Worm (Caenorhabditis elegans) whole organism, L4 larva: ENCODE data around the gene F32D8.1.
A peak's percentile ranks its signal among the peaks of the same experiment; 100 is the strongest.

Experiments used
- T26A8.4 ChIP-seq: fragments of 200-800 bp; sonication (Bioruptor generic); IDR thresholded peaks from 2 replicates; pipeline ENCODE4 v1.3.6; 2022; ENCODE audit warnings: missing genetic modification characterization, missing compliant biosample characterization
- ZK337.2 ChIP-seq: fragments of 200-800 bp; sonication (Bioruptor generic); IDR thresholded peaks from 2 replicates; pipeline ENCODE4 v1.3.6; 2022; ENCODE audit warnings: missing genetic modification reagents, missing genetic modification characterization, missing compliant biosample characterization
- ZK546.5 ChIP-seq, 2 experiments: sonication (generic microtip); optimal IDR thresholded peaks; 2 replicates each; lab custom pipeline; 2017; ENCODE audit warnings: missing biosample characterization in 2 of 2, missing genetic modification characterization in 2 of 2
- aha-1 ChIP-seq: fragments of 150-350 bp; peaks from one replicate; lab custom pipeline; 2014; ENCODE audit warnings: missing biosample characterization, missing genetic modification characterization
- arid-1 ChIP-seq: fragments of 200-800 bp; sonication (Bioruptor generic); conservative IDR thresholded peaks from 2 replicates; pipeline ENCODE4 v1.3.6; 2022; ENCODE audit warnings: missing genetic modification reagents, missing genetic modification characterization, missing compliant biosample characterization
- ces-1 ChIP-seq: fragments of 150-350 bp; sonication (generic microtip); optimal IDR thresholded peaks from 4 replicates; lab custom pipeline; 2014; ENCODE audit warnings: missing biosample characterization, missing genetic modification reagents, missing genetic modification characterization
- ctbp-1 ChIP-seq: fragments of 200-800 bp; sonication (Bioruptor generic); IDR thresholded peaks from 2 replicates; pipeline ENCODE4 v1.3.6; 2022; ENCODE audit warnings: missing genetic modification reagents, missing genetic modification characterization, missing compliant biosample characterization
- daf-12 ChIP-seq: fragments of 150-350 bp; optimal IDR thresholded peaks from 2 replicates; lab custom pipeline; 2014; ENCODE audit warnings: missing biosample characterization, missing genetic modification reagents, missing genetic modification characterization
- daf-16 ChIP-seq, 3 experiments: sonication (generic microtip); optimal IDR thresholded peaks; 2 replicates each; lab custom pipeline; 2016 to 2017; ENCODE audit warnings: missing genetic modification characterization in 3 of 3, missing genetic modification reagents in 3 of 3, mild to moderate bottlenecking in 2 of 3, missing compliant biosample characterization in 2 of 3, missing biosample characterization in 1 of 3, moderate library complexity in 1 of 3
- daf-19 ChIP-seq: fragments of 200-800 bp; sonication (Bioruptor generic); conservative IDR thresholded peaks from 2 replicates; pipeline ENCODE4 v1.3.6; 2022; ENCODE audit warnings: missing genetic modification characterization, missing compliant biosample characterization
- dpl-1 ChIP-seq: fragments of 150-350 bp; optimal IDR thresholded peaks from 2 replicates; lab custom pipeline; 2014; ENCODE audit warnings: missing biosample characterization, missing genetic modification reagents, missing genetic modification characterization
- fkh-10 ChIP-seq: fragments of 150-350 bp; optimal IDR thresholded peaks from 2 replicates; lab custom pipeline; 2014; ENCODE audit warnings: missing biosample characterization, missing genetic modification reagents, missing genetic modification characterization
- hif-1 ChIP-seq, 2 experiments: sonication (generic microtip); optimal IDR thresholded peaks; 2 replicates each; lab custom pipeline; 2016 to 2017; ENCODE audit warnings: missing compliant biosample characterization in 2 of 2, missing genetic modification characterization in 2 of 2, missing genetic modification reagents in 2 of 2, missing genotype in 2 of 2, mild to moderate bottlenecking in 1 of 2
- hlh-11 ChIP-seq: fragments of 200-800 bp; sonication (Bioruptor generic); optimal IDR thresholded peaks from 2 replicates; lab custom pipeline; 2018; ENCODE audit warnings: mild to moderate bottlenecking, missing genetic modification characterization, missing compliant biosample characterization
- hlh-30 ChIP-seq: sonication (generic microtip); optimal IDR thresholded peaks from 2 replicates; lab custom pipeline; 2017; ENCODE audit warnings: antibody characterized with exemption, mild to moderate bottlenecking, missing genetic modification characterization, missing compliant biosample characterization; ENCODE audit not compliant: insufficient read depth
- hmg-1.1 ChIP-seq: fragments of 200-800 bp; sonication (Bioruptor generic); IDR thresholded peaks from 2 replicates; pipeline ENCODE4 v1.3.6; 2022; ENCODE audit warnings: missing genetic modification reagents, missing genetic modification characterization, missing compliant biosample characterization
- lin-13 ChIP-seq: fragments of 150-350 bp; optimal IDR thresholded peaks from 2 replicates; lab custom pipeline; 2014; ENCODE audit warnings: missing biosample characterization, missing genetic modification reagents, missing genetic modification characterization
- lin-15B ChIP-seq: fragments of 150-350 bp; sonication (generic microtip); optimal IDR thresholded peaks from 3 replicates; lab custom pipeline; 2014; ENCODE audit warnings: missing biosample characterization, missing genetic modification characterization
- lin-38 ChIP-seq: fragments of 200-800 bp; sonication (Bioruptor generic); IDR thresholded peaks from 2 replicates; pipeline ENCODE4 v1.3.6; 2022; ENCODE audit warnings: missing genetic modification reagents, missing genetic modification characterization, missing compliant biosample characterization
- lsy-2 ChIP-seq, 2 experiments: fragments of 150-350 bp in 1 of 2; sonication (generic microtip) in 1 of 2; optimal IDR thresholded peaks; 2 replicates each; lab custom pipeline; 2014 to 2017; ENCODE audit warnings: missing biosample characterization in 2 of 2, missing genetic modification characterization in 2 of 2
- mdl-1 ChIP-seq, 2 experiments: fragments of 150-350 bp in 1 of 2; sonication (generic microtip) in 1 of 2; optimal IDR thresholded peaks; 2 replicates each; lab custom pipeline; 2014 to 2017; ENCODE audit warnings: missing biosample characterization in 2 of 2, missing genetic modification characterization in 2 of 2
- mes-2 ChIP-seq: sonication (generic microtip); optimal IDR thresholded peaks from 2 replicates; lab custom pipeline; 2016; ENCODE audit warnings: missing genotype, mild to moderate bottlenecking, missing genetic modification characterization, missing compliant biosample characterization; ENCODE audit not compliant: poor library complexity, severe bottlenecking
- mxl-2 ChIP-seq: fragments of 200-800 bp; sonication (Bioruptor generic); conservative IDR thresholded peaks from 2 replicates; pipeline ENCODE4 v1.3.6; 2022; ENCODE audit warnings: missing genetic modification reagents, missing genetic modification characterization, missing compliant biosample characterization
- nhr-237 ChIP-seq: sonication (generic microtip); optimal IDR thresholded peaks from 2 replicates; lab custom pipeline; 2017; ENCODE audit warnings: missing biosample characterization, missing genetic modification characterization
- nhr-28 ChIP-seq: fragments of 150-350 bp; optimal IDR thresholded peaks from 2 replicates; lab custom pipeline; 2014; ENCODE audit warnings: missing biosample characterization, missing genetic modification characterization
- pqm-1 ChIP-seq: sonication (generic microtip); optimal IDR thresholded peaks from 2 replicates; lab custom pipeline; 2017; ENCODE audit warnings: missing biosample characterization, missing genetic modification characterization
- skn-1 ChIP-seq: fragments of 150-350 bp; optimal IDR thresholded peaks from 2 replicates; lab custom pipeline; 2014; ENCODE audit warnings: missing biosample characterization, missing genetic modification characterization
- snpc-1.2 ChIP-seq: fragments of 200-800 bp; sonication (Bioruptor generic); IDR thresholded peaks from 2 replicates; pipeline ENCODE4 v1.3.6; 2022; ENCODE audit warnings: missing genetic modification reagents, missing genetic modification characterization, missing compliant biosample characterization
- unc-62 ChIP-seq, 3 experiments: fragments of 150-350 bp in 1 of 3; sonication (generic microtip); optimal IDR thresholded peaks in 2 of 3; peaks in 1 of 3; 1 replicate in 1 of 3; 2 replicates in 2 of 3; lab custom pipeline; 2014 to 2017; ENCODE audit warnings: missing biosample characterization in 3 of 3, missing genetic modification characterization in 3 of 3, missing genetic modification reagents in 3 of 3, missing genotype in 1 of 3
- zip-2 ChIP-seq: fragments of 150-350 bp; optimal IDR thresholded peaks from 2 replicates; lab custom pipeline; 2014; ENCODE audit warnings: missing biosample characterization, missing genetic modification characterization

F32D8.1 gene

ce11 chrV:10871457-10871861 is 9.2 kb upstream of the F32D8.1 start (continued):
- TF ChIP-seq hmg-1.1 (GFP tag; lab: Robert Waterston, UW) (peak; percentile 87), mdl-1 (tag; optimal IDR thresholded peaks at IDR 0.05; lab: Kevin White, UChicago) (peak; percentile 81 to 98), lin-13 (GFP tag; lab: Kevin White, UChicago) (peak; percentile 46), ZK337.2 (GFP tag; lab: Robert Waterston, UW) (peak; percentile 43; the same call in 1 of the 2 replicates), daf-12 (tag; lab: Kevin White, UChicago) (no peak), snpc-1.2 (GFP tag; lab: Robert Waterston, UW) (no peak), dpl-1 (GFP tag; lab: Kevin White, UChicago) (peak; percentile 41)

ce11 chrV:10873190-10873589 is 7.4 kb upstream of the F32D8.1 start:
- no peak for TF ChIP-seq lin-38
- no peak for TF ChIP-seq daf-16 (GFP tag; optimal IDR thresholded peaks at IDR 0.05; lab: Kevin White, UChicago)
- TF ChIP-seq daf-16 (tag; optimal IDR thresholded peaks at IDR 0.05; lab: Kevin White, UChicago), result peak; percentile 0
- peak; percentile 39 for TF ChIP-seq hlh-30
- peak in 1 of 2 experiments; percentile 18 for TF ChIP-seq mdl-1 (tag; optimal IDR thresholded peaks at IDR 0.05; lab: Kevin White, UChicago)
- TF ChIP-seq ctbp-1 (GFP tag; lab: Robert Waterston, UW), result no peak
- peak in 1 of 2 experiments; percentile 76 for TF ChIP-seq unc-62 (GFP tag; optimal IDR thresholded peaks at IDR 0.05 in 1 of 2; lab: Kevin White, UChicago)
- no peak for TF ChIP-seq unc-62 (tag; optimal IDR thresholded peaks at IDR 0.05; lab: Kevin White, UChicago)
- TF ChIP-seq, all 104 proteins: peak for 4

- TF ChIP-seq hif-1 (tag; optimal IDR thresholded peaks at IDR 0.05; lab: Kevin White, UChicago), result peak in 1 of 2 experiments; percentile 24
- no peak for TF ChIP-seq mes-2 (tag; lab: Kevin White, UChicago)
- peak; percentile 68; the same call in 1 of the 2 replicates for TF ChIP-seq ctbp-1 (GFP tag; lab: Robert Waterston, UW)
- TF ChIP-seq pqm-1, result no peak
- TF ChIP-seq skn-1, result no peak
- peak in 1 of 2 experiments; percentile 90 for TF ChIP-seq unc-62 (GFP tag; optimal IDR thresholded peaks at IDR 0.05 in 1 of 2; lab: Kevin White, UChicago)
- TF ChIP-seq unc-62 (tag; optimal IDR thresholded peaks at IDR 0.05; lab: Kevin White, UChicago), result no peak
- no peak for TF ChIP-seq mxl-2 (GFP tag; lab: Robert Waterston, UW)
- no peak for TF ChIP-seq dpl-1 (GFP tag; lab: Kevin White, UChicago)
- no peak for TF ChIP-seq arid-1
- TF ChIP-seq aha-1 (tag; lab: Kevin White, UChicago), result peak; percentile 79
- peak; percentile 92 for TF ChIP-seq ces-1 (GFP tag; lab: Kevin White, UChicago)
- TF ChIP-seq fkh-10 (GFP tag; lab: Kevin White, UChicago), result peak; percentile 74
- TF ChIP-seq lsy-2 (tag; optimal IDR thresholded peaks at IDR 0.05; lab: Kevin White, UChicago), result peak in 1 of 2 experiments; percentile 44
- no peak for TF ChIP-seq nhr-237
- TF ChIP-seq lin-15B (tag; lab: Kevin White, UChicago), result no peak
- TF ChIP-seq ZK546.5 (tag; optimal IDR thresholded peaks at IDR 0.05; lab: Kevin White, UChicago), result no peak
- TF ChIP-seq, all 104 proteins: peak for 7
Measured at ce11 chrV:10874938-10875599, 5.6 kb upstream of the F32D8.1 start.

ce11 chrV:10876512-10876911 is 4.1 kb upstream of the F32D8.1 start:
- TF ChIP-seq unc-62 (GFP tag; optimal IDR thresholded peaks at IDR 0.05 in 1 of 2; lab: Kevin White, UChicago) (peak in 1 of 2 experiments; percentile 14), unc-62 (tag; optimal IDR thresholded peaks at IDR 0.05; lab: Kevin White, UChicago) (no peak), aha-1 (tag; lab: Kevin White, UChicago) (peak; percentile 97), zip-2 (tag; lab: Kevin White, UChicago) (no peak), nhr-28 (tag; lab: Kevin White, UChicago) (peak; percentile 12), T26A8.4 (GFP tag; lab: Robert Waterston, UW) (no peak), lin-38 (no peak), daf-19 (no peak), mdl-1 (tag; optimal IDR thresholded peaks at IDR 0.05; lab: Kevin White, UChicago) (peak in 1 of 2 experiments; percentile 4), hlh-11 (peak; percentile 12), lsy-2 (tag; optimal IDR thresholded peaks at IDR 0.05; lab: Kevin White, UChicago) (peak in 1 of 2 experiments; percentile 51), hif-1 (tag; optimal IDR thresholded peaks at IDR 0.05; lab: Kevin White, UChicago) (peak in 1 of 2 experiments; percentile 85)
- TF ChIP-seq, all 104 proteins: peak for 7
